Fruit fly (Drosophila melanogaster) ovary, adult (tissue): Measurements from ENCODE around the gene CG5177.

Experiments used
- CG17801 ChIP-seq: fragments of 200-800 bp; optimal IDR thresholded peaks from 2 replicates; lab custom pipeline; 2019; ENCODE audit warnings: missing biosample characterization, mild to moderate bottlenecking, missing genetic modification characterization, moderate library complexity; ENCODE audit not compliant: partially characterized antibody

CG5177 gene

dm6 chr2L:7425690-7426056 is 20.6 kb downstream of the CG5177 start:
- TF ChIP-seq CG17801 (GFP tag; lab: Kevin White, UChicago), result no peak

- TF ChIP-seq CG17801 (GFP tag; lab: Kevin White, UChicago), result peak; percentile 23
These were observed 21.5 kb downstream of the CG5177 start, which contains the start of gene muc for dm6 chr2L:7426326-7427066. muc (plus strand) TSS chr2L:7426866.

dm6 chr2L:7427067-7427785 is 22.2 kb downstream of the CG5177 start:
- no peak for TF ChIP-seq CG17801 (GFP tag; lab: Kevin White, UChicago)

DNA sequence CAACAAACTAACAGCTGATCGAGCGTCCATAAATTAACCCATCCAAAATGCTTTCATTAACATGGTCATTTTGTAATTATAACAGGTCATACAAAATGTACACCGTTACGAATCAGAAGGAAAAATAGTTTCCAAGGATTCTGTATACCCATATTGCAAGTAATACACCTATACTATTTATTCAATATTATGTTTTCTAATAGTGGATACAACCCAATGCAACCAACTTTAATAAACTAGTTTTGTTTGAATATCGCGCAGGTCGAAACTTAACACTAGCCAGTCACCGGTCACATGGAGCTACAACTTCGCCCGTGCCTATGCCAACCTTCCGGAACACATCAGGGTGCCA is 22.7 kb downstream of the CG5177 start:
- TF ChIP-seq CG17801 (GFP tag; lab: Kevin White, UChicago), result no peak

- no peak for TF ChIP-seq CG17801 (GFP tag; lab: Kevin White, UChicago)
These were observed 25.3 kb downstream of the CG5177 start for dm6 chr2L:7430313-7430712.

dm6 chr2L:7431861-7432601 is 27.0 kb downstream of the CG5177 start:
- TF ChIP-seq CG17801 (GFP tag; lab: Kevin White, UChicago), result no peak

- no peak for TF ChIP-seq CG17801 (GFP tag; lab: Kevin White, UChicago)
These were observed 28.4 kb downstream of the CG5177 start, which contains the start of gene CG5958 for dm6 chr2L:7433337-7433956. CG5958 (minus strand) TSS chr2L:7433516.

dm6 chr2L:7433957-7434736 is 29.1 kb downstream of the CG5177 start:
- TF ChIP-seq CG17801 (GFP tag; lab: Kevin White, UChicago), result peak; percentile 88

- peak; percentile 93 for TF ChIP-seq CG17801 (GFP tag; lab: Kevin White, UChicago)
These were observed 29.8 kb downstream of the CG5177 start for dm6 chr2L:7434737-7435356.

DNA sequence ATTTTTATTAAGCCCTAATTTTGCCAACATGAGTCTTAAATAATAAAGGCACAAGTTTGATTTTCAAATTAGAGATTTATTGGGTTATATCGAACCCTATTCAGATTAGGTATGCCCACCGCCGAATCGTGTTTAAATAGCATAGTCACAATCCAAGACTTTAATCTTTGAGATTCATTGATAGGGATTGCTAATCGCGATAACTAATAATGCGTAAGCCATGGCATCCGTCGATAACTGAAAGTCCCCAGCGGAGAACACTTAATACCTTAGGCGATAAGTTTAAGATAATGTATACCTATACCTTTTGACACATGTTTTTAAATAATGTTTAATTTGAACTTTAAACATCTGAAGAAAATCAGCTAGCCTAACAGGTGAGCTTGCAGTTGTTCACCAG is 30.4 kb downstream of the CG5177 start:
- TF ChIP-seq CG17801 (GFP tag; lab: Kevin White, UChicago), result no peak

DNA sequence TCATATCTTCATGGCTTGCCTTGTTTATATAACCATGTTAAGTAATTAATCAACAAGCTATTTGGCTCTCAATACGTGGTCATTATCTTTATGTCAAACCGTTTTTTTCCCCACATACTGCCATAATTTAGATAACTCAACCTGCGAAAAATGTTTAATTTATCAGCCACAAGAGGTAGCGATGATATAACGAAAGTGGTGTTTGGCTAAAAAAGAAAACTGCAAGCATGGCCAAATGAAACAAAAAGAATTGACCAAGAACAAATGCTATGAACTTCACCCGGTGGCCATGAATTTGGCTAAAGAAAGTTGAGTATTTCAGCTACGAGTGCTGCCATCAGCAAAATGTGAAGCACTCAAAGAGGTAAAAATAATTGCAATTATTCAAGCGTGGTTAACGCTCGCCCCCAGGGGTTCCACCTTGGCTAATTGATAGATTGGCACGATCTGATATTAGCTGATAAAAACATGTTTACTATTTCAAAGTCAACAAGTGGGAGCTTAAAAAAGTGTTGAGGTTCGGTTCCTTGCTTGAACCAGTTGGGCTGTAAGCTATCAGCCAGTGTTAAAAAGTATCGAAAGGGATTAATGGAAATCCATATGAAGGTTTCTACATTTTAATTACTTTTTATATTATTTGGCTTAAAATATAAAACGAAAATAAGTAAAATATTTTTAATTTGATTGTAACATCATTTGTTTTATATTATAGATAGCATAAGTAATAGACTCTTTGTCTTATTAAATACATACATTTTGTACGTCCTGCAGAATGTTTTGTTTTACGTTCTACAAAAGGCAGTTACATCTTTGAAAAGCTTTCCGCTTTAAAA is 31.7 kb downstream of the CG5177 start:
- peak; percentile 72 for TF ChIP-seq CG17801 (GFP tag; lab: Kevin White, UChicago)

DNA sequence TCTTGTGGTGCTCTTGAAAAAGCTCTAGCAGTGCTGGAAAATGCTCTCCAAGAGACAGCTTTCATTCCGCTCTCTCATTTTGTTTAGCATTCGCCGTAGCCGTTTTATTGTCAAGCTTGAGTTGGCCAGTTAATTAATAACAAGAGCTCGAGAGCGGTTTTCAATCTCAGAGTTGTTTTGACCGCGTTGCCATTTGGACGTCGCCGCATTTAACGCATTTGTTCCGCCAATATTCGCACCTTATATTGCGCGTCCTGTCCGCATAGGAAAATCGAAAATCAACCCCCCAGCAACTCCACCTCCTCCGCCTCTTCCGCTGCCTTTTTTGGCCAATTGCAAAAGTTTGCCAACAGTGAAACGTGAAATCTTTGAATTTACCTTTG is 32.3 kb downstream of the CG5177 start, which contains the start of gene CG5973:
CG5973 (plus strand) TSS at position 168 of the 383 bp plus-strand sequence.
- TF ChIP-seq CG17801 (GFP tag; lab: Kevin White, UChicago), result peak; percentile 29

DNA sequence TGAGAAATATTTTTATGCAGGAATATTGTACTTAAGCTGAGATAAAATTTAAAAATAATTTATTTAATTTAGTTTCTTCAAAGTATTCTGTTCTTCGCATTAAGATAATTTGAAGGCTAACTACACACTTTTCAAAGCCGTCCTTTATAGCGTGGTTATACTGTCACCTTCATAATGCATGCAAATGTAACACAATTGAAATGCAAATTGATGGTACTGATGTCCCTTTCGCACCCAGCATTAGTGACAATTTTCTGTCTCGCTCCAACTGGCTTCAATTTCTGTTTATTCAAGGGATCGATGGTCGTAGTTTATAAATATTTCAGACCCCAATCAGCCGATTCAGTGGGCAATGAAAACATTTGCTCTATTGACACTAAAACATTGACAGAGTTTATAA is 33.5 kb downstream of the CG5177 start:
- peak; percentile 21 for TF ChIP-seq CG17801 (GFP tag; lab: Kevin White, UChicago)
